Worm (Caenorhabditis elegans) whole organism, late embryonic: ENCODE results near the gene chd-3.

Source experiments
- C08G9.2 ChIP-seq: sonication (generic microtip); optimal IDR thresholded peaks from 2 replicates; lab custom pipeline; 2016; ENCODE audit warnings: mild to moderate bottlenecking, missing genetic modification characterization, moderate library complexity, missing compliant biosample characterization
- C38D4.7 ChIP-seq: fragments of 200-800 bp; sonication (Bioruptor generic); optimal IDR thresholded peaks from 2 replicates; lab custom pipeline; 2018; ENCODE audit warnings: mild to moderate bottlenecking, missing genetic modification characterization, moderate library complexity, missing compliant biosample characterization
- K02D7.2 ChIP-seq: sonication (generic microtip); optimal IDR thresholded peaks from 2 replicates; lab custom pipeline; 2017; ENCODE audit warnings: mild to moderate bottlenecking, missing genetic modification characterization, missing compliant biosample characterization
- K09A11.1 ChIP-seq: sonication (generic microtip); optimal IDR thresholded peaks from 2 replicates; lab custom pipeline; 2017; ENCODE audit warnings: antibody characterized with exemption, mild to moderate bottlenecking, missing genetic modification characterization, missing compliant biosample characterization; ENCODE audit not compliant: insufficient read depth
- T23F11.4 ChIP-seq: fragments of 200-800 bp; sonication (Bioruptor generic); optimal IDR thresholded peaks from 2 replicates; lab custom pipeline; 2018; ENCODE audit warnings: mild to moderate bottlenecking, missing genetic modification characterization, missing compliant biosample characterization
- Y22D7AL.16 ChIP-seq: sonication (generic microtip); optimal IDR thresholded peaks from 2 replicates; lab custom pipeline; 2016; ENCODE audit warnings: missing genetic modification characterization, missing compliant biosample characterization
- ahr-1 ChIP-seq: sonication (generic microtip); optimal IDR thresholded peaks from 2 replicates; lab custom pipeline; 2016; ENCODE audit warnings: missing genetic modification characterization, missing compliant biosample characterization
- ama-1 ChIP-seq: fragments of 150-350 bp; optimal IDR thresholded peaks from 2 replicates; lab custom pipeline; 2014
- ceh-18 ChIP-seq: sonication (generic microtip); optimal IDR thresholded peaks from 2 replicates; lab custom pipeline; 2016; ENCODE audit warnings: missing genetic modification characterization, missing compliant biosample characterization
- ceh-2 ChIP-seq: sonication (generic microtip); optimal IDR thresholded peaks from 2 replicates; lab custom pipeline; 2016; ENCODE audit warnings: missing genotype, missing genetic modification characterization, missing compliant biosample characterization
- ceh-22 ChIP-seq: sonication (generic microtip); optimal IDR thresholded peaks from 2 replicates; lab custom pipeline; 2017; ENCODE audit warnings: missing biosample characterization, missing genetic modification characterization
- ceh-30 ChIP-seq: fragments of 150-350 bp; optimal IDR thresholded peaks from 2 replicates; lab custom pipeline; 2014; ENCODE audit warnings: missing biosample characterization, missing genetic modification characterization
- ceh-45 ChIP-seq: fragments of 200-800 bp; sonication (Bioruptor generic); IDR thresholded peaks from 2 replicates; pipeline ENCODE4 v1.3.6; 2022; ENCODE audit warnings: missing genetic modification reagents, missing genetic modification characterization, missing compliant biosample characterization
- ceh-6 ChIP-seq: fragments of 200-800 bp; sonication (Bioruptor generic); optimal IDR thresholded peaks from 2 replicates; lab custom pipeline; 2018; ENCODE audit warnings: mild to moderate bottlenecking, missing genetic modification characterization, missing compliant biosample characterization
- dve-1 ChIP-seq: sonication (generic microtip); optimal IDR thresholded peaks from 2 replicates; lab custom pipeline; 2017; ENCODE audit warnings: antibody characterized with exemption, mild to moderate bottlenecking, missing genetic modification characterization, missing compliant biosample characterization
- elt-2 ChIP-seq: sonication (generic microtip); optimal IDR thresholded peaks from 2 replicates; lab custom pipeline; 2016; ENCODE audit warnings: missing genetic modification reagents, missing genetic modification characterization, missing compliant biosample characterization
- fax-1 ChIP-seq: sonication (generic microtip); optimal IDR thresholded peaks from 2 replicates; lab custom pipeline; 2016; ENCODE audit warnings: missing genotype, missing genetic modification characterization, missing compliant biosample characterization
- fkh-6 ChIP-seq: sonication (generic microtip); optimal IDR thresholded peaks from 2 replicates; lab custom pipeline; 2016; ENCODE audit warnings: missing genetic modification characterization, missing compliant biosample characterization
- gmeb-2 ChIP-seq: sonication (generic microtip); optimal IDR thresholded peaks from 2 replicates; lab custom pipeline; 2016; ENCODE audit warnings: missing genetic modification characterization, inconsistent platforms, missing compliant biosample characterization
- hlh-13 ChIP-seq: fragments of 200-800 bp; sonication (Bioruptor generic); optimal IDR thresholded peaks from 2 replicates; lab custom pipeline; 2018; ENCODE audit warnings: mild to moderate bottlenecking, missing genetic modification characterization, missing compliant biosample characterization
- hlh-15 ChIP-seq: sonication (generic microtip); optimal IDR thresholded peaks from 2 replicates; lab custom pipeline; 2016; ENCODE audit warnings: missing genetic modification characterization, missing compliant biosample characterization
- hlh-30 ChIP-seq: sonication (generic microtip); optimal IDR thresholded peaks from 2 replicates; lab custom pipeline; 2017; ENCODE audit warnings: antibody characterized with exemption, missing genetic modification characterization, missing compliant biosample characterization; ENCODE audit not compliant: insufficient read depth
- hlh-6 ChIP-seq: sonication (generic microtip); optimal IDR thresholded peaks from 2 replicates; lab custom pipeline; 2016; ENCODE audit warnings: missing genotype, missing genetic modification characterization, missing compliant biosample characterization
- hlh-8 ChIP-seq: sonication (generic microtip); optimal IDR thresholded peaks from 2 replicates; lab custom pipeline; 2016; ENCODE audit warnings: missing genotype, missing genetic modification characterization, missing compliant biosample characterization
- lim-6 ChIP-seq: sonication (generic microtip); optimal IDR thresholded peaks from 2 replicates; lab custom pipeline; 2016; ENCODE audit warnings: missing genetic modification characterization, missing compliant biosample characterization
- lin-11 ChIP-seq: fragments of 200-800 bp; sonication (Bioruptor generic); optimal IDR thresholded peaks from 2 replicates; lab custom pipeline; 2018; ENCODE audit warnings: mild to moderate bottlenecking, missing genetic modification characterization, missing compliant biosample characterization
- mec-3 ChIP-seq: sonication (generic microtip); optimal IDR thresholded peaks from 2 replicates; lab custom pipeline; 2016; ENCODE audit warnings: borderline replicate concordance, missing genetic modification characterization, missing compliant biosample characterization
- nfya-1 ChIP-seq: sonication (generic microtip); optimal IDR thresholded peaks from 2 replicates; lab custom pipeline; 2017; ENCODE audit warnings: missing genetic modification characterization, mild to moderate bottlenecking, missing compliant biosample characterization, antibody characterized with exemption, moderate library complexity
- nhr-11 ChIP-seq: fragments of 150-350 bp; optimal IDR thresholded peaks from 2 replicates; lab custom pipeline; 2014; ENCODE audit warnings: missing biosample characterization, missing genetic modification characterization
- nhr-232 ChIP-seq: sonication (generic microtip); optimal IDR thresholded peaks from 2 replicates; lab custom pipeline; 2016; ENCODE audit warnings: missing genetic modification characterization, missing compliant biosample characterization
- pag-3 ChIP-seq: sonication (generic microtip); optimal IDR thresholded peaks from 2 replicates; lab custom pipeline; 2016; ENCODE audit warnings: missing compliant biosample characterization, missing genetic modification characterization, borderline replicate concordance
- pat-9 ChIP-seq: fragments of 200-800 bp; sonication (Bioruptor generic); optimal IDR thresholded peaks from 2 replicates; lab custom pipeline; 2018; ENCODE audit warnings: mild to moderate bottlenecking, missing genetic modification characterization, moderate library complexity, missing compliant biosample characterization
- pqm-1 ChIP-seq: sonication (generic microtip); optimal IDR thresholded peaks from 2 replicates; lab custom pipeline; 2016; ENCODE audit warnings: missing genetic modification characterization, missing compliant biosample characterization
- rnt-1 ChIP-seq: sonication (generic microtip); optimal IDR thresholded peaks from 2 replicates; lab custom pipeline; 2016; ENCODE audit warnings: missing genetic modification characterization, missing compliant biosample characterization
- sdc-2 ChIP-seq: sonication (generic microtip); optimal IDR thresholded peaks from 2 replicates; lab custom pipeline; 2016; ENCODE audit warnings: missing genotype, missing genetic modification characterization, missing compliant biosample characterization
- sox-2 ChIP-seq: fragments of 200-800 bp; sonication (Bioruptor generic); IDR thresholded peaks from 2 replicates; pipeline ENCODE4 v1.3.6; 2022; ENCODE audit warnings: missing genetic modification reagents, missing genetic modification characterization, missing compliant biosample characterization
- sox-4 ChIP-seq: sonication (generic microtip); optimal IDR thresholded peaks from 2 replicates; lab custom pipeline; 2017; ENCODE audit warnings: mild to moderate bottlenecking, missing genetic modification characterization, inconsistent platforms, missing compliant biosample characterization
- syd-9 ChIP-seq: sonication (generic microtip); optimal IDR thresholded peaks from 2 replicates; lab custom pipeline; 2016; ENCODE audit warnings: mild to moderate bottlenecking, missing genetic modification characterization, moderate library complexity, missing compliant biosample characterization
- tbx-2 ChIP-seq: sonication (generic microtip); optimal IDR thresholded peaks from 2 replicates; lab custom pipeline; 2016; ENCODE audit warnings: missing genetic modification characterization, missing compliant biosample characterization
- unc-3 ChIP-seq, 2 experiments: fragments of 200-800 bp in 1 of 2; sonication (Bioruptor generic) in 1 of 2; sonication (generic microtip) in 1 of 2; conservative IDR thresholded peaks in 1 of 2; optimal IDR thresholded peaks in 1 of 2; 2 replicates each; pipeline versions ENCODE4 v1.3.6 to Lab custom; 2016 to 2022; ENCODE audit warnings: missing compliant biosample characterization in 2 of 2, missing genetic modification characterization in 2 of 2, missing genetic modification reagents in 1 of 2
- unc-42 ChIP-seq: sonication (generic microtip); optimal IDR thresholded peaks from 2 replicates; lab custom pipeline; 2016; ENCODE audit warnings: missing genotype, missing genetic modification characterization, missing compliant biosample characterization
- unc-86 ChIP-seq: sonication (generic microtip); optimal IDR thresholded peaks from 2 replicates; lab custom pipeline; 2016; ENCODE audit warnings: missing genetic modification characterization, missing compliant biosample characterization
- zip-5 ChIP-seq: sonication (generic microtip); optimal IDR thresholded peaks from 2 replicates; lab custom pipeline; 2016; ENCODE audit warnings: missing genetic modification characterization, missing compliant biosample characterization
- ztf-16 ChIP-seq: sonication (generic microtip); optimal IDR thresholded peaks from 2 replicates; lab custom pipeline; 2017; ENCODE audit warnings: missing genetic modification characterization, missing compliant biosample characterization

Gene chd-3

DNA sequence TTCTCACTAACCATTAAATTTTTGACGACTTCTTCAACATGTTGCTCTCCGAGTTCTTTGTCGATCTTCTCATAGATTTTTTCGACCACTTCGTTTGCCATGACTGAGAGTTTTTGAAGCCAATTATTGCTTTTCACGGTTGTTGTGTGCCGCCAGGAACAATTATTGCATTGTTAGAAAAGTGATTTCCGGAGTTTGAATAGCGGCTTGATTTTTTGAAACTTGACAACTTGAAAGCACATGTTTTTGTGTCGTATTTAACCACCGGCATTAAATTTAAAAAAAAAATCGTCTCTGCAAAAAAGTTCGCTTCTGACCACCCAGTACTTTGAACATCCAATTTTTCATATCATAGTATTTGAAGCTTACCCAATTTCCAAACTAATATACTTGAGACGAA, 6.4 kb downstream of the chd-3 start, which contains the start of gene C52G5.3:
Gene C52G5.3, minus strand, starts transcription at position 101 of the 400 bp plus-strand sequence.
- TF ChIP-seq zip-5 (tag; lab: Kevin White, UChicago), result no peak
- no peak for TF ChIP-seq ztf-16 (tag; lab: Kevin White, UChicago)
- no peak for TF ChIP-seq T23F11.4 (GFP tag; lab: Kevin White, UChicago)
- no peak for TF ChIP-seq lim-6 (tag; lab: Kevin White, UChicago)
- TF ChIP-seq K02D7.2 (tag; lab: Kevin White, UChicago), result no peak
- no peak for TF ChIP-seq pat-9 (tag; lab: Kevin White, UChicago)
- TF ChIP-seq hlh-13 (GFP tag; lab: Kevin White, UChicago), result no peak
- no peak for TF ChIP-seq K09A11.1 (tag; lab: Kevin White, UChicago)
- TF ChIP-seq ceh-2 (tag; lab: Kevin White, UChicago), result no peak
- no peak for TF ChIP-seq ceh-18 (tag; lab: Kevin White, UChicago)
- TF ChIP-seq fkh-6 (tag; lab: Kevin White, UChicago), result no peak
- TF ChIP-seq mec-3 (tag; lab: Kevin White, UChicago), result no peak
- TF ChIP-seq syd-9, result no peak
- TF ChIP-seq fax-1 (tag; lab: Kevin White, UChicago), result no peak
- TF ChIP-seq tbx-2 (tag; lab: Kevin White, UChicago), result no peak

DNA sequence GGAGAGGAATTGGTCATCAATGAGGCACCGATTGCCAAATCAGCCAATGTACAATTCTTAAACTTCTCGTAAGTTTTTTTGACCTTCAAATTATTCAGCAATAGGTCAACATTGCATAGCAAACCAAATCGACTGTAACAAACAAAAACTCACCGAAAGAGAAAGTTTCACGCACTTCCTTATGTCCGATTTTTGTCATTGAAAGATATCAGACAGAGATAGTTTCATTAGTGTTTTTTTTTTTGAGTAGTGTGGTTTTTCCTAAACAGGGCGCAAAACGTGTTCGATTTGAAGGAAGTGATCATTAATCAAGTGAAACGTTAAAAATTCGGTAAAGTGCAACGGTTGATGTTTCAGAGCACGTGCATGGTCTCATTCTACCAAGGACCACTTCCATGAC, 8.2 kb downstream of the chd-3 start:
- TF ChIP-seq ceh-30 (tag; lab: Kevin White, UChicago) (no peak), mec-3 (tag; lab: Kevin White, UChicago) (no peak), pag-3 (tag; lab: Kevin White, UChicago) (no peak), zip-5 (tag; lab: Kevin White, UChicago) (no peak), gmeb-2 (tag; lab: Kevin White, UChicago) (no peak), sox-2 (no peak), ahr-1 (no peak), rnt-1 (tag; lab: Kevin White, UChicago) (no peak), hlh-15 (tag; lab: Kevin White, UChicago) (no peak), hlh-8 (tag; lab: Kevin White, UChicago) (no peak), T23F11.4 (GFP tag; lab: Kevin White, UChicago) (no peak)

DNA sequence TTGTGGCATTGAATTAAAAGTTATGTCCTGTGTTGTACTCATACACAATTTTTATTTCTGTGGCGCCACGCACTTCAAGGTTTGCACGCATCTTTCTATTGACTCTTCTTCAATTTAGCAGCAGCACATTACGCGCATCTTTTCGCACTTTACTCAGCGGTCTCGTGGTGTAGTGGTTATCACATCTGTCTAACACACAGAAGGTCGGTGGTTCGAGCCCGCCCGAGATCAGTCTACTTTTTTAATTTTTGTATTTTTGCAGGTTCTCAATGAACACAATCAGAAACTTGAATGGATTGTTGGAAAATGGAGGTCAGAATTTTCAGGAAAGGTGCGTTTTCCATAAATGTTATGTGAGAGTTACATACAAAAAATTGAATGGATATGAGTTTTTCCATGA, 8.9 kb downstream of the chd-3 start:
- TF ChIP-seq K02D7.2 (tag; lab: Kevin White, UChicago) (peak; percentile 11), C38D4.7 (GFP tag; lab: Kevin White, UChicago) (peak; percentile 38), ceh-22 (tag; lab: Kevin White, UChicago) (no peak), lin-11 (peak; percentile 17), dve-1 (tag; lab: Kevin White, UChicago) (no peak), K09A11.1 (tag; lab: Kevin White, UChicago) (no peak), tbx-2 (tag; lab: Kevin White, UChicago) (no peak), nhr-11 (tag; lab: Kevin White, UChicago) (no peak), unc-42 (tag; lab: Kevin White, UChicago) (no peak), ztf-16 (tag; lab: Kevin White, UChicago) (no peak), ama-1 (lab: Kevin White, UChicago) (no peak), Y22D7AL.16 (tag; lab: Kevin White, UChicago) (peak; percentile 20), syd-9 (no peak), ceh-45 (GFP tag; lab: Robert Waterston, UW) (no peak), unc-3 (GFP tag; conservative IDR thresholded peaks at IDR 0.05; lab: Robert Waterston, UW) (0 out of 2 replicates have a peak, but pooled peaks have one; percentile 16), unc-3 (tag; optimal IDR thresholded peaks at IDR 0.05; lab: Kevin White, UChicago) (no peak), hlh-15 (tag; lab: Kevin White, UChicago) (no peak), C08G9.2 (tag; lab: Kevin White, UChicago) (peak; percentile 27), gmeb-2 (tag; lab: Kevin White, UChicago) (peak; percentile 31), elt-2 (tag; lab: Kevin White, UChicago) (peak; percentile 59), pat-9 (tag; lab: Kevin White, UChicago) (peak; percentile 47), hlh-30 (peak; percentile 5), nhr-232 (tag; lab: Kevin White, UChicago) (peak; percentile 33), sdc-2 (tag; lab: Kevin White, UChicago) (peak; percentile 30), pag-3 (tag; lab: Kevin White, UChicago) (no peak), pqm-1 (tag; lab: Kevin White, UChicago) (no peak), unc-86 (tag; lab: Kevin White, UChicago) (peak; percentile 13), ceh-6 (GFP tag; lab: Kevin White, UChicago) (peak; percentile 14), nfya-1 (no peak), hlh-6 (tag; lab: Kevin White, UChicago) (peak; percentile 50), sox-4 (tag; lab: Kevin White, UChicago) (peak; percentile 9)
- TF ChIP-seq, all 69 proteins: peak for 16
